Fruit fly (Drosophila melanogaster): ENCODE results near the gene ppk28.

DNA sequence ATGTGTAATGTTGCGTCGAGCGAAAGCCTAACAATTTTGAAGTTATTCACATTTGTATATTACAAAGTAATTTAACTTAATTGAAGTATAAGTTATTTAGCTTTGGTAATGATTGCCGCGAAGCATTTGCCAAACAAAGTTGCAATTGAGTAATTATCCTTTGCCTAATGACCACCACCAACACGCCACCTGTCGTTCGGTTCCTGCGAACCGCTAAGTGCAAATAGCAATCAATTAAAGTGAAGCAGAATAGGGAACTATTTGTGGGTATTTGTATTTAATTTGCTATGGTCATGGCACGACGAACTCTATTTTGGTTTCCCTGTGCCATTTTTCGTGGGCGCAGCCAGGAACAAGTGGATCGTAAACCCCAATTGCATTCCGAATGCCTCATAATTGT is 14.8 kb downstream of the ppk28 start:
- TF ChIP-seq CTCF (optimal IDR thresholded peaks at IDR 0.05) (peak; percentile 63 to 69), CG8478 (optimal IDR thresholded peaks at IDR 0.05) (no peak)
